Fruit fly (Drosophila melanogaster): ENCODE data around the gene Mgat2.

Mgat2 gene

DNA sequence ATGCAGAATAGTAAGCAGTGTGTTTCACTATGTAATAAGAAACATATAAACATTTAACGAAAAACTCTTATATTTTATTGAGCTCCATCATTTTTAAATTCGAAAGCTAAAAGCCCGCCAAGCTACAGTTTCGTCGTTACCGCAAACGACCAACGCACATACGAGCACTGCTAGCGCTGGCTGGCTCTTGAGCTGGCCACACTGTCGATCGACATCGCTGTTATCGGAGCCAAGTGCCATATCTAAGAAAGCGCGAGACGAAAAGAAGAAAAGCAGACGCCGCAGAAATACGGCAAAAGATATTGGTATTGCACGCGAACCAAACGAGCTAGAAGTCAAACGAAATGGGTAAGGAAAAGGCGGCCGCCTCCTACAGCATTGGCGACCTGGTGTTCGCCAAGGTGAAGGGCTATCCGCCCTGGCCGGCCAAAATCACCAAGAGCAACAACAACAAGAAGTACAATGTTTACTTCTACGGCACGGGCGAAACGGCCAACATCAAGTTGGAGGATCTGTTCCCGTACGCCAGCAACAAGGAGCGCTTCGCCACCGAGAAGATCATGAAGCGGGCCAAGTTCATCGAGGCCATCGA lies 30.5 kb upstream of the Mgat2 start, which contains the start of gene Jasper (continued):
- TF ChIP-seq Fer2 (tag; optimal IDR thresholded peaks at IDR 0.05) (no peak), CG11456 (GFP tag; IDR thresholded peaks at IDR 0.05) (no peak), CG31224 (GFP tag; IDR thresholded peaks at IDR 0.05) (no peak), CG12769 (tag; optimal IDR thresholded peaks at IDR 0.05) (no peak), CG12155 (GFP tag; optimal IDR thresholded peaks at IDR 0.05) (peak; percentile 8), CG2199 (GFP tag; IDR thresholded peaks at IDR 0.05) (no peak), Neu2 (GFP tag; optimal IDR thresholded peaks at IDR 0.05; ENCODE audit: borderline replicate concordance) (no peak), BEAF-32 (GFP tag; optimal IDR thresholded peaks at IDR 0.05) (peak; percentile 62), zen (tag; optimal IDR thresholded peaks at IDR 0.05) (peak; percentile 8), CG30403 (GFP tag; optimal IDR thresholded peaks at IDR 0.05) (no peak), CG12236 (GFP tag; optimal IDR thresholded peaks at IDR 0.05) (no peak), MBD-R2 (GFP tag; IDR thresholded peaks at IDR 0.05) (peak; percentile 90), CHES-1-like (GFP tag; optimal IDR thresholded peaks at IDR 0.05) (peak; percentile 79), Opbp (GFP tag; IDR thresholded peaks at IDR 0.05; ENCODE audit: partially characterized antibody) (peak; percentile 68; the same call in 2 of the 3 replicates), lilli (GFP tag; optimal IDR thresholded peaks at IDR 0.05) (peak; percentile 53), CG10979 (tag; optimal IDR thresholded peaks at IDR 0.05) (no peak), bcd (GFP tag; optimal IDR thresholded peaks at IDR 0.05) (no peak), Med (GFP tag) (peak; percentile 95), CG13424 (tag; optimal IDR thresholded peaks at IDR 0.05) (peak; percentile 2), CG14667 (GFP tag; IDR thresholded peaks at IDR 0.05) (no peak), Lim3 (GFP tag; IDR thresholded peaks at IDR 0.05) (no peak), al (GFP tag; IDR thresholded peaks at IDR 0.05) (no peak), sug (tag; optimal IDR thresholded peaks at IDR 0.05) (peak; percentile 51), Doc2 (GFP tag; IDR thresholded peaks at IDR 0.05) (no peak), CG11504 (tag; optimal IDR thresholded peaks at IDR 0.05) (peak; percentile 27), CG1603 (tag; optimal IDR thresholded peaks at IDR 0.05) (peak; percentile 94), CG14441 (GFP tag; IDR thresholded peaks at IDR 0.05) (no peak), Dek (tag; optimal IDR thresholded peaks at IDR 0.05) (peak; percentile 37), z (GFP tag; IDR thresholded peaks at IDR 0.05) (no peak), pfk (GFP tag; optimal IDR thresholded peaks at IDR 0.05) (peak; percentile 16), CG34224 (GFP tag; IDR thresholded peaks at IDR 0.05; ENCODE audit: partially characterized antibody) (peak; percentile 11; the same call in 1 of the 3 replicates), Mrtf (GFP tag; IDR thresholded peaks at IDR 0.05) (no peak), CG17361 (GFP tag; IDR thresholded peaks at IDR 0.05) (0 out of 3 replicates have a peak, but pooled peaks have one; percentile 12), Gug (GFP tag; IDR thresholded peaks at IDR 0.05) (no peak), gce (GFP tag; IDR thresholded peaks at IDR 0.05) (no peak), CG3407 (GFP tag; optimal IDR thresholded peaks at IDR 0.05) (no peak), Asciz (GFP tag; optimal IDR thresholded peaks at IDR 0.05) (no peak), gsb-n (tag; optimal IDR thresholded peaks at IDR 0.05) (no peak), CG11695 (GFP tag; IDR thresholded peaks at IDR 0.05) (no peak), nerfin-1 (tag; optimal IDR thresholded peaks at IDR 0.05) (peak; percentile 29), ash1 (GFP tag; optimal IDR thresholded peaks at IDR 0.05) (no peak), mld (GFP tag; IDR thresholded peaks at IDR 0.05; ENCODE audit: partially characterized antibody) (no peak), Vsx1 (GFP tag; optimal IDR thresholded peaks at IDR 0.05) (no peak), croc (GFP tag; conservative IDR thresholded peaks at IDR 0.05) (no peak), CG15479 (GFP tag; optimal IDR thresholded peaks at IDR 0.05) (no peak), NfI (GFP tag; optimal IDR thresholded peaks at IDR 0.05) (peak; percentile 10), slou (GFP tag; optimal IDR thresholded peaks at IDR 0.05) (no peak), en (GFP tag; optimal IDR thresholded peaks at IDR 0.05) (no peak), sd (tag; optimal IDR thresholded peaks at IDR 0.05) (no peak), Hmr (GFP tag; optimal IDR thresholded peaks at IDR 0.05) (peak; percentile 19)

All from whole organism, embryonic.